Fruit fly (Drosophila melanogaster) whole organism, embryonic: ENCODE results near the gene Trm7-34.
A peak's percentile ranks its signal among the peaks of the same experiment; 100 is the strongest.

ENCODE experiments used
- Bgb ChIP-seq: fragments of 200-800 bp; sonication (Bioruptor generic); IDR thresholded peaks from 2 replicates; pipeline ENCODE4 v1.3.6; 2022; ENCODE audit warnings: missing biosample characterization, missing genetic modification characterization; ENCODE audit not compliant: partially characterized antibody
- CG10366 ChIP-seq: fragments of 200-800 bp; sonication (Bioruptor generic); IDR thresholded peaks from 2 replicates; pipeline ENCODE4 v1.3.6; 2022; ENCODE audit warnings: missing biosample characterization, missing genetic modification characterization
- CG10462 ChIP-seq: fragments of 200-800 bp; sonication (Bioruptor generic); optimal IDR thresholded peaks from 2 replicates; lab custom pipeline; 2016; ENCODE audit warnings: missing biosample characterization, missing genetic modification characterization
- CG11504 ChIP-seq: fragments of 200-800 bp; sonication (Bioruptor generic); optimal IDR thresholded peaks from 3 replicates; lab custom pipeline; 2019; ENCODE audit warnings: missing biosample characterization, mild to moderate bottlenecking, missing genetic modification characterization, moderate library complexity
- CG13123 ChIP-seq: fragments of 200-800 bp; sonication (Bioruptor generic); optimal IDR thresholded peaks from 2 replicates; lab custom pipeline; 2016; ENCODE audit warnings: missing biosample characterization, missing genetic modification characterization
- CG1603 ChIP-seq: fragments of 200-800 bp; sonication (Bioruptor generic); optimal IDR thresholded peaks from 2 replicates; lab custom pipeline; 2019; ENCODE audit warnings: missing biosample characterization, mild to moderate bottlenecking, missing genetic modification characterization, moderate library complexity
- CG18599 ChIP-seq: fragments of 200-800 bp; sonication (Bioruptor generic); optimal IDR thresholded peaks from 3 replicates; lab custom pipeline; 2017; ENCODE audit warnings: missing biosample characterization, missing genetic modification characterization, mild to moderate bottlenecking, moderate library complexity, missing genetic modification reagents
- CG3281 ChIP-seq: fragments of 200-800 bp; sonication (Bioruptor generic); optimal IDR thresholded peaks from 3 replicates; lab custom pipeline; 2017; ENCODE audit warnings: missing biosample characterization, mild to moderate bottlenecking, missing genetic modification characterization
- CG34224 ChIP-seq: fragments of 200-800 bp; sonication (Bioruptor generic); IDR thresholded peaks from 3 replicates; pipeline ENCODE4 v1.3.6; 2022; ENCODE audit warnings: missing biosample characterization, missing genetic modification characterization; ENCODE audit not compliant: partially characterized antibody
- CG4328 ChIP-seq: fragments of 200-800 bp; sonication (Bioruptor generic); optimal IDR thresholded peaks from 3 replicates; lab custom pipeline; 2017; ENCODE audit warnings: missing biosample characterization, missing genetic modification reagents, missing genetic modification characterization
- CG43689 ChIP-seq: fragments of 200-800 bp; sonication (Bioruptor generic); IDR thresholded peaks from 2 replicates; pipeline ENCODE4 v1.3.6; 2022; ENCODE audit warnings: missing biosample characterization, missing genetic modification characterization
- CG4707 ChIP-seq: fragments of 200-800 bp; sonication (Bioruptor generic); optimal IDR thresholded peaks from 2 replicates; lab custom pipeline; 2018; ENCODE audit warnings: missing biosample characterization, mild to moderate bottlenecking, missing genetic modification characterization, moderate library complexity
- CG5245 ChIP-seq: fragments of 200-800 bp; sonication (Bioruptor generic); optimal IDR thresholded peaks from 3 replicates; lab custom pipeline; 2016; ENCODE audit warnings: missing biosample characterization, missing genetic modification characterization
- CG6765 ChIP-seq: fragments of 200-800 bp; sonication (Bioruptor generic); optimal IDR thresholded peaks from 3 replicates; lab custom pipeline; 2017; ENCODE audit warnings: missing biosample characterization, mild to moderate bottlenecking, missing genetic modification characterization
- CG7556 ChIP-seq: fragments of 200-800 bp; sonication (Bioruptor generic); optimal IDR thresholded peaks from 2 replicates; lab custom pipeline; 2017; ENCODE audit warnings: missing biosample characterization, mild to moderate bottlenecking, missing genetic modification characterization
- CG9437 ChIP-seq: fragments of 200-800 bp; sonication (Bioruptor generic); optimal IDR thresholded peaks from 2 replicates; lab custom pipeline; 2018; ENCODE audit warnings: missing biosample characterization, mild to moderate bottlenecking, missing genetic modification characterization
- CHES-1-like ChIP-seq: fragments of 200-800 bp; sonication (Bioruptor generic); optimal IDR thresholded peaks from 2 replicates; lab custom pipeline; 2016; ENCODE audit warnings: missing biosample characterization, missing genetic modification characterization
- H15 ChIP-seq: fragments of 200-800 bp; sonication (Bioruptor generic); IDR thresholded peaks from 3 replicates; pipeline ENCODE4 v1.3.6; 2022; ENCODE audit warnings: missing biosample characterization, missing genetic modification characterization
- HmgD ChIP-seq: fragments of 200-800 bp; sonication (Bioruptor generic); optimal IDR thresholded peaks from 3 replicates; lab custom pipeline; 2016; ENCODE audit warnings: missing biosample characterization, missing genetic modification characterization
- Hr3 ChIP-seq: fragments of 200-800 bp; sonication (Bioruptor generic); optimal IDR thresholded peaks from 3 replicates; lab custom pipeline; 2016; ENCODE audit warnings: missing biosample characterization, missing genetic modification characterization
- Hr51 ChIP-seq, 2 experiments: fragments of 200-800 bp; sonication (Bioruptor generic); optimal IDR thresholded peaks; 2 replicates in 1 of 2; 3 replicates in 1 of 2; lab custom pipeline; 2016 to 2018; ENCODE audit warnings: missing biosample characterization in 2 of 2, missing genetic modification characterization in 2 of 2, mild to moderate bottlenecking in 1 of 2, moderate library complexity in 1 of 2
- Kr ChIP-seq: fragments of 200-800 bp; sonication (Bioruptor generic); optimal IDR thresholded peaks from 2 replicates; lab custom pipeline; 2017; ENCODE audit warnings: missing biosample characterization, mild to moderate bottlenecking, missing genetic modification characterization
- Lpt ChIP-seq: fragments of >200 bp; optimal IDR thresholded peaks from 2 replicates; lab custom pipeline; 2018; ENCODE audit warnings: missing biosample characterization, missing genetic modification characterization
- MESR4 ChIP-seq: fragments of 200-800 bp; sonication (Bioruptor generic); optimal IDR thresholded peaks from 2 replicates; lab custom pipeline; 2018; ENCODE audit warnings: missing biosample characterization, mild to moderate bottlenecking, missing genetic modification characterization, moderate library complexity
- Mrtf ChIP-seq: fragments of 200-800 bp; sonication (Bioruptor generic); IDR thresholded peaks from 3 replicates; pipeline ENCODE4 v1.3.6; 2022; ENCODE audit warnings: missing biosample characterization, missing genetic modification characterization
- Nf-YA ChIP-seq: fragments of 200-800 bp; sonication (Bioruptor generic); IDR thresholded peaks from 2 replicates; pipeline ENCODE4 v1.3.6; 2022; ENCODE audit warnings: missing biosample characterization, missing genetic modification characterization
- Rfx ChIP-seq: fragments of 200-800 bp; sonication (Bioruptor generic); IDR thresholded peaks from 2 replicates; pipeline ENCODE4 v1.3.6; 2022; ENCODE audit warnings: missing biosample characterization, missing genetic modification characterization
- Side ChIP-seq: fragments of 200-800 bp; sonication (Bioruptor generic); optimal IDR thresholded peaks from 2 replicates; lab custom pipeline; 2016; ENCODE audit warnings: missing biosample characterization, missing genetic modification characterization
- Sry-δ ChIP-seq: fragments of 200-800 bp; sonication (Bioruptor generic); optimal IDR thresholded peaks from 2 replicates; lab custom pipeline; 2016; ENCODE audit warnings: missing biosample characterization, missing genetic modification characterization
- Tbp ChIP-seq: fragments of >200 bp; optimal IDR thresholded peaks from 2 replicates; lab custom pipeline; 2018; ENCODE audit warnings: missing biosample characterization, missing genetic modification characterization
- cato ChIP-seq: fragments of 200-800 bp; sonication (Bioruptor generic); optimal IDR thresholded peaks from 2 replicates; lab custom pipeline; 2016; ENCODE audit warnings: missing biosample characterization, missing genetic modification characterization, borderline replicate concordance
- cwo ChIP-seq: fragments of 200-800 bp; sonication (Bioruptor generic); optimal IDR thresholded peaks from 3 replicates; lab custom pipeline; 2017; ENCODE audit warnings: missing biosample characterization, missing genetic modification characterization, mild to moderate bottlenecking, moderate library complexity, missing genetic modification reagents
- dmrt11E ChIP-seq: fragments of 200-800 bp; sonication (Bioruptor generic); optimal IDR thresholded peaks from 3 replicates; lab custom pipeline; 2018; ENCODE audit warnings: missing biosample characterization, mild to moderate bottlenecking, missing genetic modification characterization, moderate library complexity
- exex ChIP-seq: fragments of 200-800 bp; sonication (Bioruptor generic); optimal IDR thresholded peaks from 4 replicates; lab custom pipeline; 2018; ENCODE audit warnings: missing biosample characterization, mild to moderate bottlenecking, missing genetic modification characterization, moderate library complexity
- grn ChIP-seq: fragments of 200-800 bp; sonication (Bioruptor generic); optimal IDR thresholded peaks from 3 replicates; lab custom pipeline; 2017; ENCODE audit warnings: missing biosample characterization, missing genetic modification characterization
- inv ChIP-seq: fragments of 200-800 bp; sonication (Bioruptor generic); IDR thresholded peaks from 2 replicates; pipeline ENCODE4 v1.3.6; 2022; ENCODE audit warnings: missing biosample characterization, missing genetic modification characterization; ENCODE audit not compliant: partially characterized antibody
- nerfin-1 ChIP-seq: fragments of 200-800 bp; sonication (Bioruptor generic); optimal IDR thresholded peaks from 3 replicates; lab custom pipeline; 2019; ENCODE audit warnings: missing biosample characterization, mild to moderate bottlenecking, missing genetic modification characterization, moderate library complexity
- nerfin-2 ChIP-seq: fragments of 200-800 bp; sonication (Bioruptor generic); IDR thresholded peaks from 2 replicates; pipeline ENCODE4 v1.3.6; 2022; ENCODE audit warnings: missing biosample characterization, missing genetic modification characterization; ENCODE audit not compliant: partially characterized antibody
- p53 ChIP-seq: fragments of 200-800 bp; sonication (Bioruptor generic); optimal IDR thresholded peaks from 2 replicates; lab custom pipeline; 2016; ENCODE audit warnings: missing biosample characterization, missing genetic modification characterization
- pum ChIP-seq: fragments of 200-800 bp; sonication (Bioruptor generic); optimal IDR thresholded peaks from 2 replicates; lab custom pipeline; 2016; ENCODE audit warnings: missing biosample characterization, missing genetic modification characterization
- sc ChIP-seq, 3 experiments: fragments of >200 bp in 2 of 3; fragments of 200-800 bp in 1 of 3; sonication (Bioruptor generic) in 1 of 3; optimal IDR thresholded peaks; 2 replicates in 2 of 3; 3 replicates in 1 of 3; lab custom pipeline; 2017; ENCODE audit warnings: mild to moderate bottlenecking in 1 of 3, missing biosample characterization in 1 of 3, missing genetic modification characterization in 1 of 3, missing genetic modification reagents in 1 of 3
- sd ChIP-seq: fragments of 200-800 bp; sonication (Bioruptor generic); optimal IDR thresholded peaks from 3 replicates; lab custom pipeline; 2018; ENCODE audit warnings: missing biosample characterization, mild to moderate bottlenecking, missing genetic modification characterization, moderate library complexity
- sna ChIP-seq: fragments of 200-800 bp; sonication (Bioruptor generic); IDR thresholded peaks from 2 replicates; pipeline ENCODE4 v1.3.6; 2022; ENCODE audit warnings: missing biosample characterization, missing genetic modification characterization; ENCODE audit not compliant: partially characterized antibody
- sug ChIP-seq: fragments of 200-800 bp; optimal IDR thresholded peaks from 2 replicates; lab custom pipeline; 2019; ENCODE audit warnings: missing biosample characterization, mild to moderate bottlenecking, missing genetic modification characterization, moderate library complexity

The Trm7-34 gene

dm6 chr3R:21111046-21111480 lies 22.6 kb downstream of the Trm7-34 start, which contains the start of gene Rab11 (continued):
- peak; percentile 12 for TF ChIP-seq CG1603
- TF ChIP-seq CG4707 (GFP tag; lab: Kevin White, UChicago): no peak
- TF ChIP-seq CG6765 (GFP tag; lab: Kevin White, UChicago): no peak

DNA sequence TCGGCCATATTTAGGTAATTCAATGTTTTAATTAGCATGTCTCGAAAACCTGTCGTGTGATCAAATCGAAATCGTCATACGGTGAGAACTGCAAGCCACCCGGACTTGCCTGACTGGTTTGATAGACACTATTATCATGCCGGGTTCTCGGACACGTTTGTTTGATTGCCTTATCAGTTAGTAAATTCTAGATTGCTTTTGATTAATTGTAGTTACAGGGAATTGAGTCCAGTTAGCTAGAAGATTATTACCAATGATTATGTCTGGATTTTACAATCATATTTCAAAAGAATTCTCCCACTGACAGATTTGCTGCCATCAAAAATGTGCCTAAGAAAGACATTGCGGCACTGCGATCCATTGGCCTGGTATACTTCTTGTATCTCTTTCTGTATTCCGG lies 24.0 kb downstream of the Trm7-34 start:
- peak; percentile 19 for TF ChIP-seq sug (tag; lab: Kevin White, UChicago)
- no peak for TF ChIP-seq CG34224 (GFP tag; lab: Robert Waterston, UW)
- TF ChIP-seq grn (GFP tag; lab: Kevin White, UChicago): peak; percentile 78
- peak; percentile 60 for TF ChIP-seq cwo (GFP tag; lab: Kevin White, UChicago)
- no peak for TF ChIP-seq dmrt11E (tag; lab: Kevin White, UChicago)
- TF ChIP-seq sd (tag; lab: Kevin White, UChicago): peak; percentile 4
- peak; percentile 77 for TF ChIP-seq exex

DNA sequence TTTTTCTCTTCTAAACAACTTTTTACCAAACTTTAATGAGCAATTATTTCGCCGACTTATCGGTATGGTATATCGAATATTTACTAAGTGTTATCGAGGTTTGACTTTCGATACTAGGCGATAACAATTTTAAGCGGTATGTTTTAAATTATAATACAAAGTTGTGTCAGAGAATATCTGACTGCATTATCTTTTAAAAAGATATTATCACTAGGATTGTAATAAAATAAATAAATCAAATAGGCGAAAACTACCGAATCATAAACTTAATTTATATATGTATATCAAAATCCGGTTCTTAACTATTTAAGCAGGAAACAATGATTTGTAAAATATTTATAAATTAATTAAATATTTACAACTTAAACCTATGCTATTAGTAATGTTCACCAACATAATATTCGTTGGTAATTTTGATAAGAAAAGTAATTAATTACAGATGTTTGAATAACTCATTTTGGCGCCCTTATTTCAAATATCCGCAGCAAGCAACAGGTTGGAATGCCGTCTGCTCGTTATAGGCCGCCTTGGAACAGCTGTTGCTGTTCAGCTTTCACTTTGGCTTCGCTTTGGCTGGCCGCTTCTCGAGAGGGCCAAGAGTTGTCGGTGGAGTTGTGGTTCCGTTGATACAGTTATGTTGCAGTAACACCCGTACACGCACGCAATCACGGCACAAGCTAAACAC lies 25.6 kb downstream of the Trm7-34 start, which contains the start of the genes Sec15 and rtet:
Gene Sec15 (minus strand): TSS at position 66 of the 685 bp plus-strand sequence.
Gene rtet (plus strand): TSS at position 540 of the 685 bp plus-strand sequence.
- no peak for TF ChIP-seq HmgD
- peak; percentile 59 for TF ChIP-seq sna (GFP tag; lab: Robert Waterston, UW)
- peak; percentile 70 for TF ChIP-seq CG18599
- TF ChIP-seq Kr (GFP tag; lab: Kevin White, UChicago): no peak
- peak; percentile 60 for TF ChIP-seq Hr3 (GFP tag; lab: Kevin White, UChicago)
- TF ChIP-seq inv (GFP tag; lab: Robert Waterston, UW): peak; percentile 48
- peak; percentile 4 for TF ChIP-seq MESR4 (GFP tag; lab: Kevin White, UChicago)
- TF ChIP-seq Hr51 (GFP tag; optimal IDR thresholded peaks at IDR 0.05; lab: Kevin White, UChicago): peak; percentile 50 to 74
- TF ChIP-seq Side (GFP tag; lab: Kevin White, UChicago): no peak
- TF ChIP-seq CG3281 (GFP tag; lab: Kevin White, UChicago): peak; percentile 57
- no peak for TF ChIP-seq CG11504
- no peak for TF ChIP-seq pum (GFP tag; lab: Kevin White, UChicago)
- peak; percentile 66 for TF ChIP-seq exex
- TF ChIP-seq Sry-δ (GFP tag; lab: Kevin White, UChicago): peak; percentile 22
- no peak for TF ChIP-seq Tbp (GFP tag; lab: Kevin White, UChicago)
- TF ChIP-seq CG9437 (GFP tag; lab: Kevin White, UChicago): peak; percentile 50
- TF ChIP-seq sc (optimal IDR thresholded peaks at IDR 0.05; lab: Kevin White, UChicago): no peak
- peak; percentile 5 for TF ChIP-seq sc (GFP tag; optimal IDR thresholded peaks at IDR 0.05; lab: Kevin White, UChicago)
- peak; percentile 49; the same call in 2 of the 3 replicates for TF ChIP-seq Mrtf (GFP tag; lab: Robert Waterston, UW)
- TF ChIP-seq Rfx (GFP tag; lab: Robert Waterston, UW): peak; percentile 72
- TF ChIP-seq H15 (GFP tag; lab: Robert Waterston, UW): peak; percentile 47; the same call in 1 of the 3 replicates
- peak; percentile 72 for TF ChIP-seq CG4328 (GFP tag; lab: Kevin White, UChicago)
- no peak for TF ChIP-seq p53 (GFP tag; lab: Kevin White, UChicago)
- peak; percentile 66 for TF ChIP-seq nerfin-2 (GFP tag; lab: Robert Waterston, UW)
- TF ChIP-seq Lpt (GFP tag; lab: Kevin White, UChicago): no peak
- peak; percentile 62 for TF ChIP-seq CG10366 (GFP tag; lab: Robert Waterston, UW)
- TF ChIP-seq cato: no peak
- peak; percentile 73 for TF ChIP-seq nerfin-1 (tag; lab: Kevin White, UChicago)
- no peak for TF ChIP-seq Nf-YA
- no peak for TF ChIP-seq CG10462 (GFP tag; lab: Kevin White, UChicago)
- peak; percentile 34 for TF ChIP-seq Bgb
- TF ChIP-seq CG5245 (GFP tag; lab: Kevin White, UChicago): peak; percentile 16
- peak; percentile 17 for TF ChIP-seq CG7556
- no peak for TF ChIP-seq CG43689 (GFP tag; lab: Robert Waterston, UW)
- TF ChIP-seq CHES-1-like (GFP tag; lab: Kevin White, UChicago): peak; percentile 56
- TF ChIP-seq CG13123 (GFP tag; lab: Kevin White, UChicago): no peak
